Fruit fly (Drosophila melanogaster) whole organism, pupa: ENCODE results near the gene CG43131.

Source experiments
- CG10348 ChIP-seq: fragments of 200-800 bp; sonication (Bioruptor generic); IDR thresholded peaks from 2 replicates; pipeline ENCODE4 v1.3.6; 2022; ENCODE audit warnings: missing biosample characterization, missing genetic modification characterization
- CG13204 ChIP-seq: fragments of 200-800 bp; sonication (Bioruptor generic); optimal IDR thresholded peaks from 2 replicates; lab custom pipeline; 2018; ENCODE audit warnings: missing biosample characterization, mild to moderate bottlenecking, missing genetic modification characterization, moderate library complexity
- CG14655 ChIP-seq: fragments of 200-800 bp; sonication (Bioruptor generic); optimal IDR thresholded peaks from 3 replicates; lab custom pipeline; 2017; ENCODE audit warnings: mild to moderate bottlenecking, missing biosample characterization, missing genetic modification reagents, missing genetic modification characterization
- CG32121 ChIP-seq: fragments of 200-800 bp; sonication (Bioruptor generic); IDR thresholded peaks from 2 replicates; pipeline ENCODE4 v1.3.6; 2022; ENCODE audit warnings: missing biosample characterization, missing genetic modification characterization
- CG4496 ChIP-seq: fragments of 200-800 bp; sonication (Bioruptor generic); IDR thresholded peaks from 3 replicates; pipeline ENCODE4 v1.3.6; 2022; ENCODE audit warnings: missing biosample characterization, missing genetic modification characterization
- CG9948 ChIP-seq: fragments of 200-800 bp; sonication (Bioruptor generic); optimal IDR thresholded peaks from 2 replicates; lab custom pipeline; 2018; ENCODE audit warnings: missing biosample characterization, mild to moderate bottlenecking, missing genetic modification characterization, moderate library complexity
- D1 ChIP-seq: fragments of 200-800 bp; sonication (Bioruptor generic); optimal IDR thresholded peaks from 2 replicates; lab custom pipeline; 2018; ENCODE audit warnings: missing biosample characterization, mild to moderate bottlenecking, missing genetic modification characterization, moderate library complexity
- Ets98B ChIP-seq: fragments of 200-800 bp; sonication (Bioruptor generic); IDR thresholded peaks from 2 replicates; pipeline ENCODE4 v1.3.6; 2022; ENCODE audit warnings: missing biosample characterization, missing genetic modification characterization
- Pif1A ChIP-seq: fragments of 200-800 bp; sonication (Bioruptor generic); optimal IDR thresholded peaks from 3 replicates; lab custom pipeline; 2016; ENCODE audit warnings: missing biosample characterization, missing genetic modification characterization
- rn ChIP-seq: fragments of 200-800 bp; sonication (Bioruptor generic); IDR thresholded peaks from 2 replicates; pipeline ENCODE4 v1.3.6; 2022; ENCODE audit warnings: missing biosample characterization, missing genetic modification characterization

DNA sequence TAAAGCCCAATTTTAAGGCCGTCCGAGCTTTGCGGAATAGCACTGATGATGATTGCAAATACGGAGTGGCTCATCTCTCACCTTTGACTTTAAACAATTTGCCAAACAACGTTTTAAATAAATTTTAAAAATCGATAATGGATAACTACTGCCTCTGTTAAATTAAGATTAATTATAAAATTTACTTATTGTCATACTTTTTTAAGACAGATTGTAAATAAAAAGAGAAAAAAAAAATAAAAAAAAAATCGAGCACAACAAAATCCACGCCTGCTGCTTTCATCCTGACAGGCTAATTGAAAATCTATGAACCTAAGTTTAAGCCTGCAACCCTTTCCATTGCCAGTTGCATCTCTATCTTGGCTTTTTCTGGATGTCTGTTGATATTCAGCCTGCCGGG, 29.9 kb upstream of the CG43131 start, which contains the start of gene CG12589:
- TF ChIP-seq Ets98B (GFP tag; lab: Robert Waterston, UW) = no peak
- TF ChIP-seq Pif1A = no peak
- TF ChIP-seq CG10348 (GFP tag; lab: Robert Waterston, UW) = no peak
- TF ChIP-seq CG13204 (GFP tag; lab: Kevin White, UChicago) = no peak
- no peak for TF ChIP-seq CG4496
- no peak for TF ChIP-seq D1
- no peak for TF ChIP-seq CG32121 (GFP tag; lab: Robert Waterston, UW)
- TF ChIP-seq CG14655 (GFP tag; lab: Kevin White, UChicago) = no peak
- no peak for TF ChIP-seq rn (GFP tag; lab: Robert Waterston, UW)
- TF ChIP-seq CG9948 (tag; lab: Kevin White, UChicago) = no peak
